Worm (Caenorhabditis elegans) whole organism, L2 larva: ENCODE measurements around the gene pkc-2.

Source experiments
- elt-3 ChIP-seq: sonication (generic microtip); optimal IDR thresholded peaks from 2 replicates; lab custom pipeline; 2017; ENCODE audit warnings: missing biosample characterization, missing genetic modification characterization
- lin-39 ChIP-seq: fragments of 150-350 bp; optimal IDR thresholded peaks from 2 replicates; lab custom pipeline; 2014; ENCODE audit warnings: missing biosample characterization, missing genetic modification reagents, missing genetic modification characterization
- nhr-12 ChIP-seq: fragments of 150-350 bp; optimal IDR thresholded peaks from 2 replicates; lab custom pipeline; 2014; ENCODE audit warnings: missing biosample characterization, missing genetic modification characterization
- nhr-6 ChIP-seq: fragments of 150-350 bp; optimal IDR thresholded peaks from 2 replicates; lab custom pipeline; 2014; ENCODE audit warnings: missing biosample characterization, missing genetic modification characterization
- skn-1 ChIP-seq: sonication (generic microtip); optimal IDR thresholded peaks from 2 replicates; lab custom pipeline; 2017; ENCODE audit warnings: missing biosample characterization, missing genetic modification characterization
- unc-62 ChIP-seq: fragments of 150-350 bp; optimal IDR thresholded peaks from 2 replicates; lab custom pipeline; 2014; ENCODE audit warnings: missing biosample characterization, missing genetic modification reagents, missing genetic modification characterization
- zag-1 ChIP-seq: fragments of 150-350 bp; optimal IDR thresholded peaks from 2 replicates; lab custom pipeline; 2014; ENCODE audit warnings: missing biosample characterization, missing genetic modification characterization

ce11 chrX:9337832-9338231, 26.8 kb upstream of the pkc-2 start:
- TF ChIP-seq zag-1 (tag; lab: Kevin White, UChicago) = peak; percentile 74
- TF ChIP-seq elt-3 (tag; lab: Kevin White, UChicago) = no peak
- TF ChIP-seq lin-39 (tag; lab: Kevin White, UChicago) = no peak
- no peak for TF ChIP-seq skn-1 (tag; lab: Kevin White, UChicago)
- TF ChIP-seq unc-62 (GFP tag; lab: Kevin White, UChicago) = no peak
- no peak for TF ChIP-seq nhr-12 (tag; lab: Kevin White, UChicago)
- no peak for TF ChIP-seq nhr-6
